Fruit fly (Drosophila melanogaster) ovary, adult (tissue): ENCODE results near the gene BobA.

Experiments
- CG17801 ChIP-seq: fragments of 200-800 bp; optimal IDR thresholded peaks from 2 replicates; lab custom pipeline; 2019; ENCODE audit warnings: missing biosample characterization, mild to moderate bottlenecking, missing genetic modification characterization, moderate library complexity; ENCODE audit not compliant: partially characterized antibody

BobA gene

DNA sequence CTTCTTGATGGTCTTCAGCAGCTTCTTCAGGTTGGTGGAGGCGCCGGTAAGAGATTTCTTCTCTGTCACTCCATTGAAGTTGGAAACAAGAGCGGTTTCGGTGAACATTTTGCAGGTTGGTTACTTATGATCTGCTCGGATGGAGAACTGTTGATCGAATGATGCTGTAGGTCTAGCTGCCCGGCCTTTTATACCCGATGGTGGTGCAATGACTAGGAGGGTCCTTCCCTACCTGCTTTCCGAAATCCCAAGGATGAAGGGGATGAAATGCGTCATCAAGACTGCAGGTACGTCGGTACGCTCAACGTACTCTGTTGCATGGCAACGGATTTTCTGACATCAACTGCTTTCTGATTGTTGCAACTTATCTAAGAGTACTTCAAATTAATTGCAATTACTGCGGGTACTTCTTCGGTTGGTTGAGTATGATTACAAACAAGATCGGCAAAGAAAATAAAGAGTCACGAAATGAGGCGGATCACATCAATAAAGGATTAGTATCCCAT is at the start of gene BobA:
Gene BobA (minus strand): TSS at position 165 of the 506 bp plus-strand sequence.
- TF ChIP-seq CG17801 (GFP tag; lab: Kevin White, UChicago): no peak

- peak; percentile 14 for TF ChIP-seq CG17801 (GFP tag; lab: Kevin White, UChicago)
Measured at dm6 chr3L:14992807-14993206, 46.9 kb upstream of the BobA start.

DNA sequence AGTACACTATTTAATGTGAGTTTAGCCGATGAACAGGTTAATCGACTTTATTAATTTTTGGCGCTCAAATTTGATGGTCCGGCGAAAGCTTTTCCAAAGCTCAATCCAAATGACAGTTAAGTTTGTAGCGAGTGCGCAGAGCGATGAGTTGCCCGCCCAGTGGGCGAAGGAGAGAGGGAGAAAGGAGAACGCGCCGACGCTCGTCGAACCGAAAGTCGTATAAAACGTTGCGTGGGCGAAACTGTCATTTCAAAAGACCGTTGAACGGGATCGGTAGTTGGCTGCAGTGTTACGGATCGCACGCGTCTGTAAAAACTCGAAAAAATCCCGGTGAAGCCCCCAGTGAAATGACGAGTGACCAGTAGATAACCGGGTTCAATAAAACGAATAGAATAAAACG is 46.1 kb upstream of the BobA start, which contains the start of gene Zip71B:
Gene Zip71B (plus strand): TSS at position 265 of the 400 bp plus-strand sequence.
- no peak for TF ChIP-seq CG17801 (GFP tag; lab: Kevin White, UChicago)

- no peak for TF ChIP-seq CG17801 (GFP tag; lab: Kevin White, UChicago)
Measured at dm6 chr3L:14989879-14990278, 44.0 kb upstream of the BobA start.

dm6 chr3L:14988231-14988630 is 42.3 kb upstream of the BobA start:
- no peak for TF ChIP-seq CG17801 (GFP tag; lab: Kevin White, UChicago)

- no peak for TF ChIP-seq CG17801 (GFP tag; lab: Kevin White, UChicago)
Measured at dm6 chr3L:14986984-14987896, 41.3 kb upstream of the BobA start.

- TF ChIP-seq CG17801 (GFP tag; lab: Kevin White, UChicago): no peak
Measured at dm6 chr3L:14986340-14986916, 40.5 kb upstream of the BobA start.

dm6 chr3L:14984521-14985150 is 38.7 kb upstream of the BobA start, which contains the start of gene mnd:
Gene mnd, plus strand, starts transcription at chr3L:14985100.
- TF ChIP-seq CG17801 (GFP tag; lab: Kevin White, UChicago): no peak

DNA sequence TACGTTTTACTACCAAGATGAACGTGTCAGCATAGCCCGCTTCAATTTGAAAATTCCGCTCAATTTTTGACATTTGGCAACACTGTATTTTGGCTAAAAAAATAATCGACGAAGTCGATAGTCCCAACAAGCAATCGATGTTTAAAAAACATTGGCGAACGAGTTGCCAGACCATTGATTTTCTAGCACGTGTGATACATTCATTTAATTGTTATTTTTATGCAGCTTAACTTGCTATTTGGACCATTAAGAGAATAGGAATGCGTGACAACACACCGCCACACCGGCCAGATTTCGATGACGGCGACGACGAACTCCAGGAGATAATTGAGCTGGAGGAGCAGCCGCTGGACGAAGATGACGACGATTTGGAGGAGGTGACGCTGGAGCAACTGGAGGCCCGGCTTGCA is 36.8 kb upstream of the BobA start, which contains the start of gene CG5114:
Gene CG5114 (plus strand): TSS at position 161 of the 410 bp plus-strand sequence.
- peak; percentile 29 for TF ChIP-seq CG17801 (GFP tag; lab: Kevin White, UChicago)

dm6 chr3L:14980038-14980437 is 34.1 kb upstream of the BobA start:
- TF ChIP-seq CG17801 (GFP tag; lab: Kevin White, UChicago): no peak

DNA sequence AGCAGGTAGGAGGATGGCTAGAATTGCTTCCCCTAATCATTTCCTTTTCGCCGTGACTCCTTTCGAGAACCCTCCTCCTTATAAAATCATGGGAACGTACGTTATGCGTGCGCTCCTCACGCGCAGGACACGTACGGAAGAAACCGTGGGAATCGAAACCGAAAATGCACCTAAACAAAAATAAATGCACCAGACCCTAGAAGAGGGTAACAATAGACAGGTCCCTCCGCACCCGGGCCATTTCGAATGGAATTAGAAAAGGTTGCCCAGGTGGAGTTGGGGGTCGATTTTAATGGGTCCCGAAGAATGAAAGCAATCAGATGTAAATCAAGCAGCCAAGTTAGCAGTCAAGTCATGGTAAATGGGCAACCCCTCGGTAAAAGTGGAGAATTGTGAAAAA is 33.4 kb upstream of the BobA start, which contains the start of gene CG3349:
Gene CG3349 (plus strand): TSS at position 289 of the 400 bp plus-strand sequence.
- TF ChIP-seq CG17801 (GFP tag; lab: Kevin White, UChicago): no peak

- TF ChIP-seq CG17801 (GFP tag; lab: Kevin White, UChicago): no peak
Measured at dm6 chr3L:14978496-14978894, 32.6 kb upstream of the BobA start.

DNA sequence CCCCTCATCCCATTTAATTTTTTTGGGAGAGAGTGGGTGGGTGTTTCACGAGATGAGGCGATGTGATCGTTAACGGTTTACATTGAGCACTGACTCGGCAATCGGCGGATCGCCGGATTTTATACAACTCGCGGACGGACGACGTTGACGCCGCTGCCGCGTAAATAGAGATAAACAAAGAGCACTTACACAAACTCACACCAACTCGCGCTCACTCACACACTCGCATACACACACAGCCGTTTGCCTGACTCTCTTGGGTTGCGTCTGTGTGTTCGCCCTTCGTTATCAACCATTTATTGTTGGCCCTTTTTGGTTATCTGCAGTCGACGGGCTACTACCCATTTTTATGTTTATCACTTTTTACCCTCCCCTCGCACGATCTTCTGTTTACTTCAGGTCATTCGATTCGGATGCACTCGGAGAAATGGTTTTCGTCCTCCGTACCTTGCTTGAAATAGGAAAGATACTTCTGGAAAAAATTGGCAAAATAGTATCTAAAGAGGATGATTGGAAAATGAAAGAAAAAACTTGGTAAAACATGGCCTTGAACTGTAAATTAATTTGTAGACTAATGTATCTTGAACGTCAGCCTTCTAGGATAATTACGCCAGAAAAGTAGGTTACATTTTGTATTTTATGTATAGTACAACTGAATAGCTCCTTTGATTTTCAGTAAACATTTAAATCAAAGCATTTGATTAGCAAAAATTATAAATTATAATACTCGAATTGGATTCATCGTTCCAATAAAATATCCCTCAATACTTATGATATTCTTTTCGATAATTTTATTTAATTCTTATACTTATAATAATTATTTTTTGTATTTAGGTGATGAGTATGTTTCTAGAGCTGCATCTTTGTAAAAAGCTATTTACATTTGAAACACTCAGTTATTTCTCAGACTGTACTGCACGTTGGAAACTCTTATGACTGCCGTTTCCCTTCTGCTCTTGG is 31.9 kb upstream of the BobA start:
- TF ChIP-seq CG17801 (GFP tag; lab: Kevin White, UChicago): no peak

DNA sequence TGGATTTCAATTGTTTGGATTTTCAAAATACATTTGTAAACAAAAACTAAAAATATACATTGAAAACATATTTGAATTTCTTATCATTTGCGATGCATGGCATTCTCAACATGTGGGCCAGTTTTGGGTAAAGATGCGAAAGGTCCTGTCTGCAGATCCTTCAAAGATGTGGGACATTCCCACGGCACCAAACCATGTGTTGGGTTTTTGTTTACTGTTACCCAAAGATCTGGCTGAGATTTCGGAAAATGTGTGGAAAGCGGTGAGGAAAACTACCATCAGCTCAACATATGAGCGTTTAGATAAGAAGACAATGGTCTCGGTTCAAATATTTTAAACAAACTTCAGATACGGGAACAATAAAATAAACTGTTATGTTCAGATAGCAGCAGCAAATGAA is 30.1 kb upstream of the BobA start:
- TF ChIP-seq CG17801 (GFP tag; lab: Kevin White, UChicago): no peak
